Fruit fly (Drosophila melanogaster) whole organism, wandering third instar larva: Measurements from ENCODE around the gene hoka.

Experiments
- CG32264 ChIP-seq: fragments of 200-800 bp; sonication (Bioruptor generic); optimal IDR thresholded peaks from 2 replicates; lab custom pipeline; 2016; ENCODE audit warnings: missing biosample characterization, missing genetic modification characterization
- CG9705 ChIP-seq: fragments of 200-800 bp; sonication (Bioruptor generic); optimal IDR thresholded peaks from 2 replicates; lab custom pipeline; 2018; ENCODE audit warnings: missing biosample characterization, mild to moderate bottlenecking, missing genetic modification characterization
- Dif ChIP-seq: fragments of 200-275, 200-300 bp; sonication (Bioruptor generic); optimal IDR thresholded peaks from 2 replicates; lab custom pipeline; 2018; ENCODE audit warnings: missing biosample characterization, missing genetic modification characterization; ENCODE audit not compliant: partially characterized antibody
- HLH106 ChIP-seq: fragments of 200-800 bp; optimal IDR thresholded peaks from 3 replicates; lab custom pipeline; 2019; ENCODE audit warnings: missing biosample characterization, mild to moderate bottlenecking, missing genetic modification characterization, moderate library complexity
- Jra ChIP-seq: sonication (Bioruptor generic); optimal IDR thresholded peaks from 2 replicates; lab custom pipeline; 2016; ENCODE audit warnings: missing biosample characterization, missing genetic modification characterization
- OdsH ChIP-seq: fragments of 200-800 bp; sonication (Bioruptor generic); optimal IDR thresholded peaks from 2 replicates; lab custom pipeline; 2016; ENCODE audit warnings: missing biosample characterization, mild to moderate bottlenecking, missing genetic modification characterization
- foxo ChIP-seq, 2 experiments: fragments of 200-800 bp; sonication (Bioruptor generic); optimal IDR thresholded peaks; 2 replicates in 1 of 2; 3 replicates in 1 of 2; lab custom pipeline; 2016 to 2017; ENCODE audit warnings: missing biosample characterization in 2 of 2, missing genetic modification characterization in 2 of 2
- h ChIP-seq: fragments of 200-800 bp; sonication (Bioruptor generic); optimal IDR thresholded peaks from 3 replicates; lab custom pipeline; 2016; ENCODE audit warnings: missing biosample characterization, mild to moderate bottlenecking, missing genetic modification characterization
- lola ChIP-seq: fragments of >200 bp; optimal IDR thresholded peaks from 2 replicates; lab custom pipeline; 2017; ENCODE audit warnings: missing biosample characterization, missing genetic modification characterization
- sv ChIP-seq: fragments of 200-800 bp; sonication (Bioruptor generic); optimal IDR thresholded peaks from 3 replicates; lab custom pipeline; 2016; ENCODE audit warnings: missing biosample characterization, missing genetic modification characterization
- woc ChIP-seq: sonication (Bioruptor generic); optimal IDR thresholded peaks from 2 replicates; lab custom pipeline; 2016; ENCODE audit warnings: missing biosample characterization, mild to moderate bottlenecking, missing genetic modification characterization

Gene hoka

DNA sequence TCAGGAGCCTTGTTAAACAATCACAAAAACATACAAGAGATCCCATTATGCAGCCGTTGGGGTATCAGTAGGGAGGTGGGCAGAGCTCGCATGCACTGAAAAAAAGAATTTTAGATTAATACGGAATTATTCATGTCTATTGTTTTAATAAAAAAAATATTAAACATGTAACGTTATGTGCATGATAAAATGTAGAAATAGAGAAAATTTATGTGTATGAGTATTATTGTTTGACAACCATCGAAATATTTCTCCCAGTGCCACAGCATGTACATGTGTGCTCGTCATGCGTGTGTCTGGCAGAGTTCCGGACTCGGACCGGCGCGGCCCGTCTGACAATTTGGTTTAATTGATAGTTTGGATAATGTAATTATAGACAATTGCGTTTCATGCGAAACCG, 31.1 kb downstream of the hoka start:
- TF ChIP-seq Jra (GFP tag; lab: Kevin White, UChicago), result no peak
- TF ChIP-seq foxo (GFP tag; optimal IDR thresholded peaks at IDR 0.05; lab: Kevin White, UChicago), result no peak
- no peak for TF ChIP-seq woc (GFP tag; lab: Kevin White, UChicago)
- TF ChIP-seq sv (GFP tag; lab: Kevin White, UChicago), result no peak
- no peak for TF ChIP-seq CG9705
- TF ChIP-seq OdsH, result no peak
- no peak for TF ChIP-seq Dif
- TF ChIP-seq h (GFP tag; lab: Kevin White, UChicago), result peak; percentile 1
- no peak for TF ChIP-seq CG32264
- no peak for TF ChIP-seq lola
- TF ChIP-seq HLH106, result peak; percentile 7
